Worm (Caenorhabditis elegans): ENCODE measurements around the gene islo-1.
A peak's percentile ranks its signal among the peaks of the same experiment; 100 is the strongest.

The islo-1 gene

DNA sequence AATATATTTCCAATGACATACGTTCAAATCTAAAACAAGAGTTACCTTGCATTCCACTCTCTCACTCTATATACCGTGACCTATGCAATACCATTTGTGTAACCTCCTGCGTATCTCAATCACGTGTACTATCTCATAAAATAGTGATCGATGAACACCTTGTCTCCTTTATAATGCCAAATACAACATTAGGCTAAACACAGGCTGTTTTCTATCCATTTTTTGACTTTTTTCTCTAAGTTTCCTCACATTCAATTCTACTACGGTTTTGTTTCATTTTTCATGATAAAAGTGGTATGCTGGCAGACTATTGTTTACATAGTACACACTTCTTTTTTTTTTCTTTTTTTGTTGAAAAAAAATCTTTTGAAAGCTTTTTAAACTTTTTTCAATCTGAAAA lies 10.1 kb downstream of the islo-1 start:
- TF ChIP-seq tbp1 (GFP tag; optimal IDR thresholded peaks at IDR 0.05) (no peak), madf-10 (tag; optimal IDR thresholded peaks at IDR 0.05) (no peak), hmg-1.2 (GFP tag; IDR thresholded peaks at IDR 0.05) (peak; percentile 63; the same call in 1 of the 2 replicates), nhr-120 (GFP tag; IDR thresholded peaks at IDR 0.05) (no peak)

DNA sequence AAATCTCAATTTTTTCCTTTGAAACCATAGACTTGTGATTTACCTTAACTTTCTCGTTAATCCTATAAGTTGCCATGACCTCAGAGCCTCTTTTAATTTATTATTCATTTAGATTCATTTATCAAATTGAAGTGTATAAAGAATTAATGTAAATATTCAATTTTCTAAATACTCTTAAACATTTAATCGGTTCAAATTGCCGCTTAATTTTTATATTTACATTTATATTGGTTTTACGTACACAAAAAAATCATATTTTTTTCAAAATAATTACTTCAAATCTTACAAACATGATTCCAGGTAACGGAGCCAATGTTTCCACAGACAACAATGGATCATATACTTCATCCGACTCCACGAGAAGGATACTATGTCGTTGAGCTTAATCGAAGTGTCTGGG lies 12.3 kb downstream of the islo-1 start, which contains the start of gene pmk-1:
Gene pmk-1 (plus strand): TSS at position 301 of the 400 bp plus-strand sequence.
- TF ChIP-seq snpc-1.3 (tag; optimal IDR thresholded peaks at IDR 0.05; ENCODE audit: insufficient read depth) (no peak), C17E4.6 (GFP tag; IDR thresholded peaks at IDR 0.05) (no peak), bed-1 (GFP tag; IDR thresholded peaks at IDR 0.05) (no peak), F49E8.2 (tag; optimal IDR thresholded peaks at IDR 0.05; ENCODE audit: insufficient read depth) (no peak), mcd-1 (GFP tag; IDR thresholded peaks at IDR 0.05) (no peak), sdz-38 (tag; optimal IDR thresholded peaks at IDR 0.05) (no peak), snpc-1.1 (tag; optimal IDR thresholded peaks at IDR 0.05; ENCODE audit: insufficient read depth) (no peak), K12H6.12 (tag; optimal IDR thresholded peaks at IDR 0.05) (no peak), lag-1 (GFP tag; IDR thresholded peaks at IDR 0.05) (no peak), athp-1 (tag; optimal IDR thresholded peaks at IDR 0.05) (no peak), ccch-3 (GFP tag; optimal IDR thresholded peaks at IDR 0.05) (no peak), Y67H2A.10 (GFP tag; conservative IDR thresholded peaks at IDR 0.05) (no peak)

DNA sequence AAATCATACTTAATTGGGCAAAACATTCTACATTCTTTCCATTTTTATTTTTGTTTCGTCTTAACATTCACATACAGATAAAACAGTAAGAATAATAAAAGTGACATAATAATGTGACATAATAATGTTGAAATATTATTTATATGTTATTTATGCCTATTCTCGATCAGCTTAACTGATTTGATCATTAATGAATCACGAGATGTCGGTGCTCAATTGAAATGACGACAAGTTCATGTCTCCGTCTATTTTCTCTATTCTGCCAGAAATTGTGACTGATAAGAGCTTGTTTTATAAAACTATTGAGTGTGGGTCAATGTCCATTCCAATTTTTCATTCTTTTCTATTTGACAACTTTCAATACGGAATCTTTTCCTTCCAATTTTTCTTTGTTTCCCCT lies 15.5 kb downstream of the islo-1 start:
- TF ChIP-seq mxl-1 (tag; optimal IDR thresholded peaks at IDR 0.05) (no peak), pha-4 (tag; optimal IDR thresholded peaks at IDR 0.05) (no peak), chd-7 (tag; optimal IDR thresholded peaks at IDR 0.05) (no peak), ztf-26 (tag; optimal IDR thresholded peaks at IDR 0.05) (no peak), ceh-100 (GFP tag; IDR thresholded peaks at IDR 0.05) (no peak), T26A5.8 (tag; optimal IDR thresholded peaks at IDR 0.05) (no peak), cebp-1 (GFP tag; IDR thresholded peaks at IDR 0.05) (no peak), cebp-1 (tag; optimal IDR thresholded peaks at IDR 0.05) (peak; percentile 65), sptf-2 (GFP tag; optimal IDR thresholded peaks at IDR 0.05) (no peak), F37B4.10 (GFP tag; IDR thresholded peaks at IDR 0.05) (no peak), let-526 (GFP tag; IDR thresholded peaks at IDR 0.05) (no peak), attf-6 (GFP tag; IDR thresholded peaks at IDR 0.05) (no peak), F52B5.7 (tag; optimal IDR thresholded peaks at IDR 0.05) (no peak), K12H6.12 (tag; optimal IDR thresholded peaks at IDR 0.05) (no peak), nhr-90 (tag; optimal IDR thresholded peaks at IDR 0.05) (no peak), lin-35 (GFP tag; optimal IDR thresholded peaks at IDR 0.05) (no peak), nhr-120 (GFP tag; IDR thresholded peaks at IDR 0.05) (no peak), nfyb-1 (GFP tag; IDR thresholded peaks at IDR 0.05) (no peak), egl-44 (GFP tag; IDR thresholded peaks at IDR 0.05) (no peak), fkh-3 (tag; optimal IDR thresholded peaks at IDR 0.05) (no peak), cebp-2 (GFP tag; IDR thresholded peaks at IDR 0.05) (no peak), hrde-1 (tag; optimal IDR thresholded peaks at IDR 0.05; ENCODE audit: borderline replicate concordance) (no peak), rpc-1 (optimal IDR thresholded peaks at IDR 0.05) (no peak), rpc-1 (tag; optimal IDR thresholded peaks at IDR 0.05) (no peak), dox-1 (GFP tag; IDR thresholded peaks at IDR 0.05) (peak; percentile 34; the same call in 1 of the 2 replicates), lsy-27 (tag; optimal IDR thresholded peaks at IDR 0.05; ENCODE audit: borderline replicate concordance, insufficient read depth) (no peak), efl-1 (GFP tag; optimal IDR thresholded peaks at IDR 0.05) (no peak), die-1 (tag; optimal IDR thresholded peaks at IDR 0.05) (no peak), atf-7 (tag; optimal IDR thresholded peaks at IDR 0.05) (peak; percentile 3), mes-4 (tag; optimal IDR thresholded peaks at IDR 0.05) (no peak), bed-1 (GFP tag; IDR thresholded peaks at IDR 0.05) (no peak), egl-18 (GFP tag; IDR thresholded peaks at IDR 0.05) (no peak), dpl-1 (GFP tag; optimal IDR thresholded peaks at IDR 0.05) (no peak), bed-2 (GFP tag; IDR thresholded peaks at IDR 0.05) (no peak), sdz-38 (tag; optimal IDR thresholded peaks at IDR 0.05) (no peak)
